Worm (Caenorhabditis elegans): Measurements from ENCODE around the gene Y17D7C.2.

- TF ChIP-seq ets-7 (tag; optimal IDR thresholded peaks at IDR 0.05) (no peak), aly-1 (tag; optimal IDR thresholded peaks at IDR 0.05) (no peak), ama-1 (optimal IDR thresholded peaks at IDR 0.05) (no peak), tbx-37 (GFP tag; conservative IDR thresholded peaks at IDR 0.05) (no peak), ceh-36 (tag; optimal IDR thresholded peaks at IDR 0.05) (no peak), scrt-1 (GFP tag; IDR thresholded peaks at IDR 0.05) (no peak), flt-1 (GFP tag; IDR thresholded peaks at IDR 0.05) (no peak), tra-4 (tag; optimal IDR thresholded peaks at IDR 0.05) (no peak), tbx-11 (GFP tag; IDR thresholded peaks at IDR 0.05) (no peak), sea-1 (GFP tag; conservative IDR thresholded peaks at IDR 0.05) (no peak), F13C5.2 (tag; optimal IDR thresholded peaks at IDR 0.05) (no peak)
These were observed 24.3 kb downstream of the Y17D7C.2 start for ce11 chrV:18695469-18695868.
